Fruit fly (Drosophila melanogaster) whole organism, adult: Measurements from ENCODE around the gene lsn.

Experiments used
- CG11617 ChIP-seq: fragments of 200-800 bp; sonication (Bioruptor generic); optimal IDR thresholded peaks from 2 replicates; lab custom pipeline; 2017; ENCODE audit warnings: mild to moderate bottlenecking, missing biosample characterization, missing genetic modification reagents, missing genetic modification characterization
- CG12768 ChIP-seq: fragments of 200-800 bp; sonication (Bioruptor generic); optimal IDR thresholded peaks from 2 replicates; lab custom pipeline; 2017; ENCODE audit warnings: missing biosample characterization, missing genetic modification characterization, mild to moderate bottlenecking, moderate library complexity, missing genetic modification reagents
- CG14711 ChIP-seq: fragments of 200-800 bp; sonication (Bioruptor generic); optimal IDR thresholded peaks from 2 replicates; lab custom pipeline; 2018; ENCODE audit warnings: missing biosample characterization, mild to moderate bottlenecking, missing genetic modification characterization, moderate library complexity
- CG1620 ChIP-seq: fragments of 200-800 bp; sonication (Bioruptor generic); optimal IDR thresholded peaks from 2 replicates; lab custom pipeline; 2016; ENCODE audit warnings: missing biosample characterization, missing genetic modification characterization
- CG33017 ChIP-seq: fragments of 200-800 bp; sonication (Bioruptor generic); optimal IDR thresholded peaks from 2 replicates; lab custom pipeline; 2018; ENCODE audit warnings: missing biosample characterization, mild to moderate bottlenecking, missing genetic modification characterization, moderate library complexity
- CG5204 ChIP-seq: fragments of 200-800 bp; sonication (Bioruptor generic); optimal IDR thresholded peaks from 2 replicates; lab custom pipeline; 2016; ENCODE audit warnings: missing biosample characterization, missing genetic modification characterization
- CG7045 ChIP-seq: fragments of 200-800 bp; sonication (Bioruptor generic); optimal IDR thresholded peaks from 2 replicates; lab custom pipeline; 2017; ENCODE audit warnings: missing biosample characterization, mild to moderate bottlenecking, missing genetic modification characterization
- CG7101 ChIP-seq: fragments of 200-800 bp; sonication (Bioruptor generic); optimal IDR thresholded peaks from 2 replicates; lab custom pipeline; 2018; ENCODE audit warnings: missing biosample characterization, mild to moderate bottlenecking, missing genetic modification characterization, moderate library complexity
- Clk ChIP-seq: fragments of 200-800 bp; sonication (Bioruptor generic); optimal IDR thresholded peaks from 2 replicates; lab custom pipeline; 2017; ENCODE audit warnings: missing biosample characterization, missing genetic modification characterization
- Crg-1 ChIP-seq: fragments of 200-800 bp; sonication (Bioruptor generic); optimal IDR thresholded peaks from 2 replicates; lab custom pipeline; 2016; ENCODE audit warnings: missing biosample characterization, missing genetic modification characterization
- Hr96 ChIP-seq: fragments of 200-800 bp; sonication (Bioruptor generic); optimal IDR thresholded peaks from 2 replicates; lab custom pipeline; 2016; ENCODE audit warnings: missing biosample characterization, missing genetic modification characterization
- Mnt ChIP-seq: fragments of 200-800 bp; sonication (Bioruptor generic); optimal IDR thresholded peaks from 2 replicates; lab custom pipeline; 2016; ENCODE audit warnings: missing biosample characterization, mild to moderate bottlenecking, missing genetic modification characterization
- bab1 ChIP-seq: fragments of 200-800 bp; sonication (Bioruptor generic); optimal IDR thresholded peaks from 3 replicates; lab custom pipeline; 2019; ENCODE audit warnings: missing biosample characterization, mild to moderate bottlenecking, missing genetic modification characterization, moderate library complexity
- cic ChIP-seq: fragments of 200-800 bp; sonication (Bioruptor generic); optimal IDR thresholded peaks from 2 replicates; lab custom pipeline; 2017; ENCODE audit warnings: missing biosample characterization, mild to moderate bottlenecking, missing genetic modification characterization, moderate library complexity
- cnc ChIP-seq, 2 experiments: fragments of >200 bp; optimal IDR thresholded peaks; 2 replicates each; lab custom pipeline; 2017
- kay ChIP-seq: fragments of 200-800 bp; sonication (Bioruptor generic); peaks from one replicate; lab custom pipeline; 2016; ENCODE audit warnings: missing biosample characterization, missing genetic modification characterization, borderline replicate concordance
- ovo ChIP-seq: fragments of 200-800 bp; sonication (Bioruptor generic); optimal IDR thresholded peaks from 2 replicates; lab custom pipeline; 2016; ENCODE audit warnings: missing biosample characterization, missing genetic modification characterization
- pad ChIP-seq: fragments of 200-800 bp; sonication (Bioruptor generic); optimal IDR thresholded peaks from 3 replicates; lab custom pipeline; 2017; ENCODE audit warnings: missing biosample characterization, missing genetic modification characterization, mild to moderate bottlenecking, moderate library complexity, missing genetic modification reagents
- tj ChIP-seq: fragments of 200-800 bp; sonication (Bioruptor generic); optimal IDR thresholded peaks from 3 replicates; lab custom pipeline; 2017; ENCODE audit warnings: missing biosample characterization, mild to moderate bottlenecking, missing genetic modification characterization, moderate library complexity
- toe ChIP-seq: fragments of 200-800 bp; sonication (Bioruptor generic); optimal IDR thresholded peaks from 2 replicates; lab custom pipeline; 2016; ENCODE audit warnings: missing biosample characterization, missing genetic modification characterization

The lsn gene

DNA sequence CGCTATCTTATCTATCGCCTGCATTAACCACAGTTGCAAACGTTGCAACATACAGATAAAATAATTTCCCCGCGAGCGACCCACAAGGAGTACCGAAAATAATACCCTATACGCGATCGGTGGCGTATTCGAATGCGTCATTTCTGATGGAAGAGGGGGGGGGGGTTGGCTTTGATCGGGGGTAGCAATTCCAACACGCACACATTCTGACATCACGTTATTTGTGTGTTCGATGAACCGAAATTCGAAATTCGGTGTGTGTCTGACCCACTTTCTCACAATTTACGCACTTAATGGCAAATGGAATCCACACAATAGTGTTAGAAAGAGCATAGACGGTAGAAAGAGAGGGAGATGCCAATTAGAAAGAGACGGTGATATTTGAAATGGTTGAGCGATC lies 28.4 kb upstream of the lsn start:
- TF ChIP-seq ovo (no peak), bab1 (GFP tag; lab: Kevin White, UChicago) (no peak), Crg-1 (GFP tag; lab: Kevin White, UChicago) (no peak), Clk (GFP tag; lab: Kevin White, UChicago) (no peak), cnc (optimal IDR thresholded peaks at IDR 0.05; lab: Kevin White, UChicago) (no peak), CG11617 (GFP tag; lab: Kevin White, UChicago) (no peak), CG14711 (no peak), kay (GFP tag; lab: Kevin White, UChicago) (no peak), Mnt (no peak), CG7101 (tag; lab: Kevin White, UChicago) (no peak)

DNA sequence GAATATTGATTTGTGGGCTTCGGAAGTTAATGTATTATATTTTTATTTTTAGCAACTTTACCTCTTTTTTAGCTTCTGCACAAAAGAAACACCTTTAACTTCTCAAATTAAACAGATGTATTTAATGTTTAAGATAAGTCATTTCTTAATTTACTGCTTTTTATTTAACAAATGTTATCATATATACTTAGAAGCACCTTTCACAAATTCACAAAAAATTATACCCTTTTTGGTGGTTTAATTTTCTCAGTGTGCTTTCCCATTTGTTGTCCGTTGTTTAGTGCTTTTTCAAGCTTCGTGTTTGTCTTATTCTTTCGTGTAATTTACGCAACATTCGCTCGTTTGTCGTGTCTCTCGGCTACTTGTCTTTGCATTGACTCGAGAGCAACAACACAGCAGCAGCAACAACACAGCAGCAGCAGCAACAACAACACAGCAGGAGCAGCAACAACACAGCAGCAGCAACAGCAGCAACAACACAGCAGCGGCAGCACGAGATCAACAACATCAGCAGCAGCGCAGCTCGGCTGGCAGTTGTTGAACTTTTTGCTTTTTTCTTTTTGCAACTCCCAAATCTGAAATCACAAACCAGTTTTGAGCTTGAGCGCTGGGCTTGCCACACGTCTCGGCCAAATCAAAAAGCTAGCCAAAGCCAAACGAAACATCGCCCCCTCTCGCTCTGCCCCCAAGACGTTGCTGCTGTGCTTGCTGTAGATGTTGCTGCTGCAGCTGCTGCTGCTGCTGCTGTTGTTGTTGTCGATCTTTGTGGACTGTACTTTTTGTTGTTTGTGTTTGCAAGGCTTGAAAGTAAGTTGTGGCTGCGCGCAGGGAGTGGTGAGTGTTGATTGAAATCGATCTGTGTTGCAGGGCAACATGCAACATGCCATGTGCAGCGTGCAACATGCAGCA lies 27.6 kb upstream of the lsn start:
- TF ChIP-seq Mnt (no peak), Clk (GFP tag; lab: Kevin White, UChicago) (no peak)

DNA sequence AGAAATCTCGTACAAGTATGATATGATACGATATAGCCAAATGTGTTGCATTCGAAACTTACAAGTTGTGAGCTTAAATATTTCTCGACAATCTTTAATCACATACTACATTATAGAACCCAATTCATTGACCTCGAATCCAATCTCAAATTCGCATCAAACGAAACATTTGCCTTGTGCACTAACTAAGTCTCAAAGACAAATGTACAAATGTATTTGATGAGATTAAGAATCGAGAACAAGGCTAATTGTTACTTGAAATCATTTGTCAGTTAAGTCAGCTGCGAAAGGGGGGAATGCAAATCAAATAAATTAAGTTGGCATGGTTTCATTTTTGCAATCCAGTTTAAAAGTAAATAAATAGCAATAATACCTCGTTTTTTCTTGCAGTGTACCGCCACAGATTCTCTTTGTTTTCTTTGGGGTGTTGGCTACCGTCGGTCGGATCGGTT lies 26.4 kb upstream of the lsn start:
- no peak for TF ChIP-seq CG5204 (GFP tag; lab: Kevin White, UChicago)
- TF ChIP-seq CG11617 (GFP tag; lab: Kevin White, UChicago): no peak
- TF ChIP-seq tj (GFP tag; lab: Kevin White, UChicago): no peak
- no peak for TF ChIP-seq Mnt
- TF ChIP-seq Crg-1 (GFP tag; lab: Kevin White, UChicago): no peak
- no peak for TF ChIP-seq ovo
- TF ChIP-seq bab1 (GFP tag; lab: Kevin White, UChicago): no peak
- no peak for TF ChIP-seq CG12768
- TF ChIP-seq Hr96 (GFP tag; lab: Kevin White, UChicago): no peak
- TF ChIP-seq CG7101 (tag; lab: Kevin White, UChicago): no peak
- no peak for TF ChIP-seq toe (GFP tag; lab: Kevin White, UChicago)
- no peak for TF ChIP-seq CG14711
- TF ChIP-seq CG1620: no peak
- TF ChIP-seq CG7045 (GFP tag; lab: Kevin White, UChicago): no peak
- no peak for TF ChIP-seq cnc (optimal IDR thresholded peaks at IDR 0.05; lab: Kevin White, UChicago)
- no peak for TF ChIP-seq pad (GFP tag; lab: Kevin White, UChicago)
- no peak for TF ChIP-seq Clk (GFP tag; lab: Kevin White, UChicago)
- TF ChIP-seq CG33017: no peak
- no peak for TF ChIP-seq cic (GFP tag; lab: Kevin White, UChicago)

DNA sequence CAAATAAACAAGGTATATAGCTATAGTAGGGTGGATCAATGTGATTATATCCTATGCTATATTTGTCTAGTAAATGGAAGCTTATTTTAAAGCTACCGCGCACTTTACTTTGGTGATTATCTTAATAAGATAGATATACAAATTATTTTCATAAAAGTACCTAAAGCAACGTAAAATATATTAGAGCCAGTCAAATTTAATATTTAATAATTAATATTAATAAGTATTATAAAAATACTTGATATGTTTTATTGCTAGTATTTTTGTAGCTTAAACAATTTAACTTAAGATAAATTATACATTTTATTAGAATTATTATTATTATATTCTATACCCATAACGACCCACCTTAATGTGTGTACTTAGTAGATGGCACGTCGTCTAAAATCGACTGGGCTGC lies 25.3 kb upstream of the lsn start:
- TF ChIP-seq CG7101 (tag; lab: Kevin White, UChicago) (peak; percentile 73), tj (GFP tag; lab: Kevin White, UChicago) (peak; percentile 12), CG33017 (peak; percentile 49), CG12768 (no peak), bab1 (GFP tag; lab: Kevin White, UChicago) (peak; percentile 94), CG7045 (GFP tag; lab: Kevin White, UChicago) (peak; percentile 17), ovo (peak; percentile 46), CG1620 (no peak), pad (GFP tag; lab: Kevin White, UChicago) (peak; percentile 9), CG14711 (peak; percentile 68), CG11617 (GFP tag; lab: Kevin White, UChicago) (peak; percentile 76), Clk (GFP tag; lab: Kevin White, UChicago) (no peak), Crg-1 (GFP tag; lab: Kevin White, UChicago) (no peak)

DNA sequence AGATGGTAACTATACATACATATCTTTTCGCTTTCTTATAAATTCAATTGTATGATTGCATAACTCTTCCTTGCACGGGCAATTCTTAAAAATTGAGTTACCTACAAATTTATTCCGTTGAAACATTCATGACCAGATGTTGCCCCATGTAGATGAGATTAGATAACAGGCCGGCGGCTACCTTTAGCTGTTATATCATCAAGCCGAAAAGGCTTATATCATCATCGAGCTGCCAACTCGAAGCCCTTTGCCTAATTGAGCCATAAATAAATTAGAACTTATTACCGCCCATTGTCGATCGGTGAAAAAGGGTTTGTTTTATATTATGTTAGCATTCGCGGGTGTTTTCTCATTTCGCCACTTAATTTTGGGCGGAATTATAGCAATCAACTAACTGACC lies 24.5 kb upstream of the lsn start:
- TF ChIP-seq Crg-1 (GFP tag; lab: Kevin White, UChicago) (no peak), kay (GFP tag; lab: Kevin White, UChicago) (no peak), CG7101 (tag; lab: Kevin White, UChicago) (no peak), CG1620 (no peak), tj (GFP tag; lab: Kevin White, UChicago) (no peak)

DNA sequence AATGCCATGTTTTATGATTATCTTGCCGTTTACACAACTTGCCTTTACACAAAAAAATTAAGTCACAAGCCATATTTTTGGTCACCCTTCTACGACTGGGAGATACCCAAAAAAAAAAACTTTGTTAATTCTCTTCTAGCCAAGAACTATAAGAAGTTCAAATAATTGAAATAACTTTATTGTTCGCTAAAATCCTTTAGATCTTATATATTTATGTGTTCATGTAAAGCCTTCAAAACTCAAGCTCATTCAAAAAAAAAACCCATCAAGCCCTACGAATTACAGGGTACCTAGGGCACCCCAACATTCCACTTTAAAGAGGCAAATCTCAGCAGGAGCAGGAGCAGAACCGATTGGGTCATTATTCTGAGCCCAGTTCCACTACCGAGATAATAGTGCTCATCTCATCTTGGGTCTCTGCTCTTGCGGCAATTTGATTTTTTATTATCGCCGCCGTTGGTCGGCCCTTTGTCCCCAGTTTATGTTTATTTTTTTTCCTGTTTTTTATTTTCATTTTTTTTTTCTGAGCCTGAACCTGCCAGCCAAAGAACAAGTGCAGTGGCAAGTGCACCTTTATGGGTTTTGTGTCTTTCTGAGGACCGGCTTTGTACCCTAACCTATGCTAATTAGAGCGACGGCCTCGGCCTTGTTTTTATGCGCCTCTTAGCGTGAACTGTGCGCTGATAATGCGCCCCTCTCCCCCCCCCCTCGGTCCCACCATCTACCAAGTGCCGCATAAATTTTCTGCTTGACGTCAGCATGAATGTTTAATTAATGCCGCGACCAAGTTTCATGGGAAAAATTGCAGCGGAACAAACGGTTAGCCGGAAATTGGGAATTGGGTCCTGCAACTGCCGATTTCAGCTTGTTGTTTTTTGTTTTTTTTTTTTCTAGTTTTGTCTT lies 23.2 kb upstream of the lsn start:
- TF ChIP-seq CG14711 (no peak), CG7045 (GFP tag; lab: Kevin White, UChicago) (no peak), CG7101 (tag; lab: Kevin White, UChicago) (no peak)
